Fruit fly (Drosophila melanogaster) whole organism, embryonic: Measurements from ENCODE around the gene jet.
A peak's percentile ranks its signal among the peaks of the same experiment; 100 is the strongest.

Experiments used
- Adf1 ChIP-seq: fragments of 200-800 bp; sonication (Bioruptor generic); IDR thresholded peaks from 2 replicates; pipeline ENCODE4 v1.3.6; 2022; ENCODE audit warnings: missing biosample characterization, missing genetic modification characterization
- Antp ChIP-seq: fragments of 200-800 bp; sonication (Bioruptor generic); optimal IDR thresholded peaks from 3 replicates; lab custom pipeline; 2016; ENCODE audit warnings: missing biosample characterization, missing genetic modification characterization
- BtbVII ChIP-seq: fragments of 200-800 bp; sonication (Bioruptor generic); optimal IDR thresholded peaks from 3 replicates; lab custom pipeline; 2017; ENCODE audit warnings: missing biosample characterization, mild to moderate bottlenecking, missing genetic modification characterization
- CG10147 ChIP-seq: fragments of 200-800 bp; sonication (Bioruptor generic); optimal IDR thresholded peaks from 2 replicates; lab custom pipeline; 2019; ENCODE audit warnings: missing biosample characterization, mild to moderate bottlenecking, missing genetic modification characterization, moderate library complexity
- CG10431 ChIP-seq: fragments of 200-800 bp; sonication (Bioruptor generic); optimal IDR thresholded peaks from 3 replicates; lab custom pipeline; 2018; ENCODE audit warnings: missing biosample characterization, mild to moderate bottlenecking, missing genetic modification characterization
- CG11398 ChIP-seq: fragments of 200-800 bp; sonication (Bioruptor generic); optimal IDR thresholded peaks from 2 replicates; lab custom pipeline; 2016; ENCODE audit warnings: missing biosample characterization, missing genetic modification characterization
- CG12299 ChIP-seq: fragments of 200-800 bp; sonication (Bioruptor generic); optimal IDR thresholded peaks from 2 replicates; lab custom pipeline; 2018; ENCODE audit warnings: missing biosample characterization, mild to moderate bottlenecking, missing genetic modification characterization
- CG1233 ChIP-seq: fragments of 200-800 bp; sonication (Bioruptor generic); optimal IDR thresholded peaks from 4 replicates; lab custom pipeline; 2018; ENCODE audit warnings: missing biosample characterization, mild to moderate bottlenecking, missing genetic modification characterization
- CG2116 ChIP-seq: fragments of 200-800 bp; sonication (Bioruptor generic); optimal IDR thresholded peaks from 3 replicates; lab custom pipeline; 2018; ENCODE audit warnings: missing biosample characterization, mild to moderate bottlenecking, missing genetic modification characterization
- CG2199 ChIP-seq: fragments of 200-800 bp; sonication (Bioruptor generic); IDR thresholded peaks from 3 replicates; pipeline ENCODE4 v1.3.6; 2022; ENCODE audit warnings: missing biosample characterization, missing genetic modification characterization
- CG3281 ChIP-seq: fragments of 200-800 bp; sonication (Bioruptor generic); optimal IDR thresholded peaks from 3 replicates; lab custom pipeline; 2017; ENCODE audit warnings: missing biosample characterization, mild to moderate bottlenecking, missing genetic modification characterization
- CG4282 ChIP-seq: fragments of 200-800 bp; sonication (Bioruptor generic); optimal IDR thresholded peaks from 2 replicates; lab custom pipeline; 2016; ENCODE audit warnings: missing biosample characterization, missing genetic modification characterization
- CG43689 ChIP-seq: fragments of 200-800 bp; sonication (Bioruptor generic); IDR thresholded peaks from 2 replicates; pipeline ENCODE4 v1.3.6; 2022; ENCODE audit warnings: missing biosample characterization, missing genetic modification characterization
- CG4854 ChIP-seq: fragments of 200-800 bp; sonication (Bioruptor generic); optimal IDR thresholded peaks from 2 replicates; lab custom pipeline; 2016; ENCODE audit warnings: missing biosample characterization, missing genetic modification characterization, inconsistent platforms
- CG5953 ChIP-seq: fragments of 200-800 bp; sonication (Bioruptor generic); IDR thresholded peaks from 2 replicates; pipeline ENCODE4 v1.3.6; 2022; ENCODE audit warnings: missing biosample characterization, missing genetic modification characterization
- CG8944 ChIP-seq: fragments of 200-800 bp; sonication (Bioruptor generic); optimal IDR thresholded peaks from 3 replicates; lab custom pipeline; 2016; ENCODE audit warnings: missing biosample characterization, missing genetic modification characterization
- CG9797 ChIP-seq: fragments of 200-800 bp; sonication (Bioruptor generic); optimal IDR thresholded peaks from 3 replicates; lab custom pipeline; 2018; ENCODE audit warnings: missing biosample characterization, mild to moderate bottlenecking, missing genetic modification characterization
- Chrac-16 ChIP-seq: fragments of 200-800 bp; sonication (Bioruptor generic); optimal IDR thresholded peaks from 3 replicates; lab custom pipeline; 2016; ENCODE audit warnings: missing biosample characterization, missing genetic modification characterization
- Hmr ChIP-seq: fragments of 200-800 bp; sonication (Bioruptor generic); optimal IDR thresholded peaks from 3 replicates; lab custom pipeline; 2017; ENCODE audit warnings: mild to moderate bottlenecking, missing biosample characterization, missing genetic modification reagents, missing genetic modification characterization
- Hmx ChIP-seq: fragments of 200-800 bp; sonication (Bioruptor generic); optimal IDR thresholded peaks from 2 replicates; lab custom pipeline; 2016; ENCODE audit warnings: missing biosample characterization, missing genetic modification characterization
- Hr78 ChIP-seq, 2 experiments: fragments of 200-800 bp in 1 of 2; fragments of >200 bp in 1 of 2; sonication (Bioruptor generic) in 1 of 2; optimal IDR thresholded peaks; 2 replicates each; lab custom pipeline; 2017 to 2019; ENCODE audit warnings: missing biosample characterization in 2 of 2, missing genetic modification characterization in 2 of 2, mild to moderate bottlenecking in 1 of 2, moderate library complexity in 1 of 2
- Lpt ChIP-seq: fragments of >200 bp; optimal IDR thresholded peaks from 2 replicates; lab custom pipeline; 2018; ENCODE audit warnings: missing biosample characterization, missing genetic modification characterization
- Max ChIP-seq: fragments of 200-800 bp; sonication (Bioruptor generic); optimal IDR thresholded peaks from 2 replicates; lab custom pipeline; 2016; ENCODE audit warnings: missing biosample characterization, mild to moderate bottlenecking, missing genetic modification characterization
- NC2α ChIP-seq: fragments of 200-800 bp; sonication (Bioruptor generic); optimal IDR thresholded peaks from 2 replicates; lab custom pipeline; 2016; ENCODE audit warnings: missing biosample characterization, missing genetic modification characterization
- Ptx1 ChIP-seq: fragments of 200-800 bp; sonication (Bioruptor generic); IDR thresholded peaks from 2 replicates; pipeline ENCODE4 v1.3.6; 2022; ENCODE audit warnings: missing biosample characterization, missing genetic modification characterization
- Ssrp ChIP-seq: fragments of 200-800 bp; sonication (Bioruptor generic); optimal IDR thresholded peaks from 2 replicates; lab custom pipeline; 2018; ENCODE audit warnings: missing biosample characterization, mild to moderate bottlenecking, missing genetic modification characterization, moderate library complexity
- ac ChIP-seq: fragments of 200-800 bp; sonication (Bioruptor generic); optimal IDR thresholded peaks from 3 replicates; lab custom pipeline; 2017; ENCODE audit warnings: missing biosample characterization, mild to moderate bottlenecking, missing genetic modification characterization
- bab2 ChIP-seq: fragments of 200-800 bp; sonication (Bioruptor generic); optimal IDR thresholded peaks from 2 replicates; lab custom pipeline; 2016; ENCODE audit warnings: missing biosample characterization, missing genetic modification characterization
- ci ChIP-seq: fragments of 200-800 bp; sonication (Bioruptor generic); IDR thresholded peaks from 3 replicates; pipeline ENCODE4 v1.3.6; 2022; ENCODE audit warnings: missing biosample characterization, missing genetic modification characterization
- crp ChIP-seq, 2 experiments: fragments of 200-800 bp; sonication (Bioruptor generic); optimal IDR thresholded peaks; 2 replicates in 1 of 2; 3 replicates in 1 of 2; lab custom pipeline; 2017; ENCODE audit warnings: missing biosample characterization in 2 of 2, missing genetic modification characterization in 2 of 2, mild to moderate bottlenecking in 1 of 2, moderate library complexity in 1 of 2
- dmrt99B ChIP-seq: fragments of 200-800 bp; sonication (Bioruptor generic); optimal IDR thresholded peaks from 2 replicates; lab custom pipeline; 2018; ENCODE audit warnings: missing biosample characterization, mild to moderate bottlenecking, missing genetic modification characterization, moderate library complexity
- dysf ChIP-seq: fragments of 200-800 bp; sonication (Bioruptor generic); IDR thresholded peaks from 3 replicates; pipeline ENCODE4 v1.3.6; 2022; ENCODE audit warnings: missing biosample characterization, missing genetic modification characterization
- esg ChIP-seq: fragments of 200-800 bp; sonication (Bioruptor generic); conservative IDR thresholded peaks from 2 replicates; pipeline ENCODE4 v1.3.6; 2022; ENCODE audit warnings: missing biosample characterization, missing genetic modification characterization
- ewg ChIP-seq: fragments of 200-800 bp; sonication (Bioruptor generic); optimal IDR thresholded peaks from 3 replicates; lab custom pipeline; 2017; ENCODE audit warnings: mild to moderate bottlenecking, missing biosample characterization, missing genetic modification reagents, missing genetic modification characterization
- grau ChIP-seq: fragments of 200-800 bp; optimal IDR thresholded peaks from 3 replicates; lab custom pipeline; 2019; ENCODE audit warnings: missing biosample characterization, mild to moderate bottlenecking, missing genetic modification characterization, moderate library complexity
- grn ChIP-seq: fragments of 200-800 bp; sonication (Bioruptor generic); optimal IDR thresholded peaks from 3 replicates; lab custom pipeline; 2017; ENCODE audit warnings: missing biosample characterization, missing genetic modification characterization
- gsb ChIP-seq: fragments of 200-800 bp; sonication (Bioruptor generic); IDR thresholded peaks from 2 replicates; pipeline ENCODE4 v1.3.6; 2022; ENCODE audit warnings: missing biosample characterization, missing genetic modification characterization
- insv ChIP-seq, 2 experiments: fragments of 200-800 bp; sonication (Bioruptor generic); optimal IDR thresholded peaks; 3 replicates each; lab custom pipeline; 2016 to 2018; ENCODE audit warnings: missing biosample characterization in 2 of 2, missing genetic modification characterization in 2 of 2
- nmo ChIP-seq: fragments of 200-800 bp; sonication (Bioruptor generic); optimal IDR thresholded peaks from 2 replicates; lab custom pipeline; 2018; ENCODE audit warnings: missing biosample characterization, mild to moderate bottlenecking, missing genetic modification characterization, moderate library complexity
- odd ChIP-seq: fragments of 200-800 bp; sonication (Bioruptor generic); optimal IDR thresholded peaks from 2 replicates; lab custom pipeline; 2017; ENCODE audit warnings: missing biosample characterization, mild to moderate bottlenecking, missing genetic modification characterization
- peb ChIP-seq: fragments of 200-800 bp; sonication (Bioruptor generic); IDR thresholded peaks from 2 replicates; pipeline ENCODE4 v1.3.6; 2022; ENCODE audit warnings: missing biosample characterization, missing genetic modification characterization
- ranshi ChIP-seq: fragments of 200-800 bp; sonication (Bioruptor generic); IDR thresholded peaks from 2 replicates; pipeline ENCODE4 v1.3.6; 2022; ENCODE audit warnings: missing biosample characterization, missing genetic modification characterization
- run ChIP-seq: fragments of 200-800 bp; sonication (Bioruptor generic); optimal IDR thresholded peaks from 3 replicates; lab custom pipeline; 2018; ENCODE audit warnings: missing biosample characterization, mild to moderate bottlenecking, missing genetic modification characterization
- sima ChIP-seq: fragments of 200-800 bp; sonication (Bioruptor generic); optimal IDR thresholded peaks from 2 replicates; lab custom pipeline; 2016; ENCODE audit warnings: missing biosample characterization, missing genetic modification characterization
- sna ChIP-seq: fragments of 200-800 bp; sonication (Bioruptor generic); IDR thresholded peaks from 2 replicates; pipeline ENCODE4 v1.3.6; 2022; ENCODE audit warnings: missing biosample characterization, missing genetic modification characterization; ENCODE audit not compliant: partially characterized antibody
- trh ChIP-seq: fragments of 200-800 bp; sonication (Bioruptor generic); optimal IDR thresholded peaks from 2 replicates; lab custom pipeline; 2016; ENCODE audit warnings: missing biosample characterization, missing genetic modification characterization
- wek ChIP-seq: fragments of 200-800 bp; sonication (Bioruptor generic); optimal IDR thresholded peaks from 3 replicates; lab custom pipeline; 2018; ENCODE audit warnings: missing biosample characterization, mild to moderate bottlenecking, missing genetic modification characterization, moderate library complexity
- wor ChIP-seq: fragments of 200-800 bp; sonication (Bioruptor generic); IDR thresholded peaks from 2 replicates; pipeline ENCODE4 v1.3.6; 2022; ENCODE audit warnings: missing biosample characterization, missing genetic modification characterization
- z ChIP-seq: fragments of 200-800 bp; sonication (Bioruptor generic); IDR thresholded peaks from 3 replicates; pipeline ENCODE4 v1.3.6; 2022; ENCODE audit warnings: missing biosample characterization, missing genetic modification characterization
- zf30C ChIP-seq: fragments of 200-800 bp; sonication (Bioruptor generic); optimal IDR thresholded peaks from 3 replicates; lab custom pipeline; 2018; ENCODE audit warnings: missing biosample characterization, mild to moderate bottlenecking, missing genetic modification characterization
- zfh1 ChIP-seq: fragments of 200-800 bp; sonication (Bioruptor generic); IDR thresholded peaks from 3 replicates; pipeline ENCODE4 v1.3.6; 2022; ENCODE audit warnings: missing biosample characterization, missing genetic modification characterization

The jet gene

DNA sequence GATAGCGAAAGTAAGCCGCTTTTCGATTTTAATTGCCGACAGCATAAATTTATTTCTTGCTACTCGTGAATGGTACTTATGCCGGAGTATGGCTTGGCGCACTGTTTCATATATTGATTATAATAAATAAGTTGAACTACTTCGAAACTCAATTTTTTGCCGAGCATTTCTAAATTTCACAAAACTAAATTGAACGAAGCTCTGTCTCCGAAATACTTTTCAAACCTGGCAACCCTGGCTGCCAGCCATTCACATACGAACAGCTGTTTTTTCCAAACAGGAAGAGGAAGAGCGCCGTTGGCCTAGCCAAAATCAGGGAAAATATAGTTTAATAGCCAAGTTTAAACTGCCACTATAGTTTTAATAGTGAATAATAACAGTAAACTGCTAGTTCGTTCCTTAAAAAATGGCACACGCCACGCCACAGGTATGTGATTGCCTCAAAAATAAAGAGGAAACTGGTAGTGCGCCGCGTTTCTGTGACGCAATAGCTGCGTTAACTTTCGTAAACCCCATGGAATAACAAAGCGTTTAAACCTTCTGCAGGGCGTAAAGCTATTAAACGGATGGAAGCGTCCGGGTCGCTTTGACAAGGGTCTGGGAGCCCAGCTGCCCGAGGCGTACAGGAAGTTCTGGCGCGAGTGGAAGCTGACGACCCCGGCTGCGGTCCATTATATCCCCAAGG is 24.3 kb upstream of the jet start, which contains the start of gene mRpL28 (continued):
- TF ChIP-seq BtbVII (GFP tag; lab: Kevin White, UChicago) (peak; percentile 14), insv (GFP tag; optimal IDR thresholded peaks at IDR 0.05; lab: Kevin White, UChicago) (no peak), NC2α (GFP tag; lab: Kevin White, UChicago) (no peak), grau (peak; percentile 37), ewg (GFP tag; lab: Kevin White, UChicago) (no peak), CG10431 (GFP tag; lab: Kevin White, UChicago) (peak; percentile 1), CG4854 (no peak), gsb (GFP tag; lab: Robert Waterston, UW) (no peak), CG9797 (GFP tag; lab: Kevin White, UChicago) (peak; percentile 21), zfh1 (no peak), Hmr (GFP tag; lab: Kevin White, UChicago) (no peak), CG2116 (GFP tag; lab: Kevin White, UChicago) (no peak), bab2 (GFP tag; lab: Kevin White, UChicago) (no peak), CG2199 (no peak), wor (GFP tag; lab: Robert Waterston, UW) (no peak), Max (no peak), wek (GFP tag; lab: Kevin White, UChicago) (no peak), ci (0 out of 3 replicates have a peak, but pooled peaks have one; percentile 56), CG11398 (no peak), nmo (peak; percentile 12), sna (GFP tag; lab: Robert Waterston, UW) (peak; percentile 45; the same call in 1 of the 2 replicates), Adf1 (GFP tag; lab: Robert Waterston, UW) (no peak; the same call in 1 of the 2 replicates), sima (no peak), CG1233 (GFP tag; lab: Kevin White, UChicago) (no peak), Ssrp (tag; lab: Kevin White, UChicago) (no peak), trh (no peak), run (no peak), Hmx (GFP tag; lab: Kevin White, UChicago) (no peak), odd (GFP tag; lab: Kevin White, UChicago) (no peak), ranshi (GFP tag; lab: Robert Waterston, UW) (no peak), ac (no peak), Chrac-16 (GFP tag; lab: Kevin White, UChicago) (no peak), Lpt (GFP tag; lab: Kevin White, UChicago) (no peak), CG10147 (GFP tag; lab: Kevin White, UChicago) (peak; percentile 12), Ptx1 (GFP tag; lab: Robert Waterston, UW) (0 out of 2 replicates have a peak, but pooled peaks have one; percentile 36), crp (GFP tag; optimal IDR thresholded peaks at IDR 0.05; lab: Kevin White, UChicago) (peak; percentile 55 to 95), esg (GFP tag; lab: Robert Waterston, UW) (no peak), CG12299 (tag; lab: Kevin White, UChicago) (no peak), CG3281 (GFP tag; lab: Kevin White, UChicago) (peak; percentile 46), grn (GFP tag; lab: Kevin White, UChicago) (no peak), peb (GFP tag; lab: Robert Waterston, UW) (no peak), CG8944 (GFP tag; lab: Kevin White, UChicago) (no peak), CG43689 (no peak), Hr78 (GFP tag; optimal IDR thresholded peaks at IDR 0.05; lab: Kevin White, UChicago) (no peak), Antp (no peak), z (no peak), zf30C (GFP tag; lab: Kevin White, UChicago) (no peak), CG4282 (GFP tag; lab: Kevin White, UChicago) (no peak), dmrt99B (tag; lab: Kevin White, UChicago) (no peak), dysf (no peak), CG5953 (GFP tag; lab: Robert Waterston, UW) (no peak)
